Worm (Caenorhabditis elegans) whole organism, L4 larva: ENCODE measurements around the gene clec-82.
A peak's percentile ranks its signal among the peaks of the same experiment; 100 is the strongest.
"Not testable (repeated sequence)": the region's sequence is repeated elsewhere in the genome, so short reads cannot be mapped to it uniquely, and the experiment has no call there.

Source experiments
- ZK546.5 ChIP-seq, 2 experiments: sonication (generic microtip); optimal IDR thresholded peaks; 2 replicates each; lab custom pipeline; 2017; ENCODE audit warnings: missing biosample characterization in 2 of 2, missing genetic modification characterization in 2 of 2
- ceh-82 ChIP-seq: sonication (generic microtip); optimal IDR thresholded peaks from 2 replicates; lab custom pipeline; 2017; ENCODE audit warnings: missing biosample characterization, missing genetic modification characterization
- dmd-6 ChIP-seq: fragments of 200-800 bp; sonication (Bioruptor generic); IDR thresholded peaks from 2 replicates; pipeline ENCODE4 v1.3.6; 2022; ENCODE audit warnings: missing genetic modification reagents, missing genetic modification characterization, missing compliant biosample characterization
- duxl-1 ChIP-seq: sonication (generic microtip); optimal IDR thresholded peaks from 2 replicates; lab custom pipeline; 2016; ENCODE audit warnings: mild to moderate bottlenecking, missing genetic modification characterization, moderate library complexity, missing compliant biosample characterization; ENCODE audit not compliant: poor library complexity
- fos-1 ChIP-seq: fragments of 150-350 bp; optimal IDR thresholded peaks from 2 replicates; lab custom pipeline; 2014; ENCODE audit warnings: missing biosample characterization, missing genetic modification characterization
- lsy-2 ChIP-seq, 2 experiments: fragments of 150-350 bp in 1 of 2; sonication (generic microtip) in 1 of 2; optimal IDR thresholded peaks; 2 replicates each; lab custom pipeline; 2014 to 2017; ENCODE audit warnings: missing biosample characterization in 2 of 2, missing genetic modification characterization in 2 of 2
- nhr-11 ChIP-seq: fragments of 150-350 bp; optimal IDR thresholded peaks from 2 replicates; lab custom pipeline; 2014; ENCODE audit warnings: missing biosample characterization, missing genetic modification characterization
- nhr-111 ChIP-seq: fragments of 200-800 bp; sonication (Bioruptor generic); optimal IDR thresholded peaks from 2 replicates; lab custom pipeline; 2018; ENCODE audit warnings: mild to moderate bottlenecking, missing genetic modification characterization, missing compliant biosample characterization
- nhr-77 ChIP-seq: fragments of 150-350 bp; optimal IDR thresholded peaks from 2 replicates; lab custom pipeline; 2014; ENCODE audit warnings: missing biosample characterization, missing genetic modification characterization
- pha-4 ChIP-seq, 2 experiments: fragments of 150-350 bp in 1 of 2; fragments of 200-800 bp in 1 of 2; sonication (Bioruptor generic) in 1 of 2; IDR thresholded peaks in 1 of 2; optimal IDR thresholded peaks in 1 of 2; 2 replicates each; pipeline versions ENCODE4 v1.3.6 to Lab custom; 2014 to 2022; ENCODE audit warnings: missing genetic modification characterization in 2 of 2, missing genetic modification reagents in 2 of 2, missing biosample characterization in 1 of 2, missing compliant biosample characterization in 1 of 2
- unc-39 ChIP-seq: sonication (generic microtip); optimal IDR thresholded peaks from 2 replicates; lab custom pipeline; 2017; ENCODE audit warnings: missing biosample characterization, missing genetic modification characterization
- unc-62 ChIP-seq, 3 experiments: fragments of 150-350 bp in 1 of 3; sonication (generic microtip); optimal IDR thresholded peaks in 2 of 3; peaks in 1 of 3; 1 replicate in 1 of 3; 2 replicates in 2 of 3; lab custom pipeline; 2014 to 2017; ENCODE audit warnings: missing biosample characterization in 3 of 3, missing genetic modification characterization in 3 of 3, missing genetic modification reagents in 3 of 3, missing genotype in 1 of 3
- zag-1 ChIP-seq: fragments of 150-350 bp; optimal IDR thresholded peaks from 2 replicates; lab custom pipeline; 2014; ENCODE audit warnings: missing biosample characterization, missing genetic modification characterization
- zip-11 ChIP-seq: fragments of 200-800 bp; sonication (Bioruptor generic); IDR thresholded peaks from 2 replicates; pipeline ENCODE4 v1.3.6; 2022; ENCODE audit warnings: missing genetic modification characterization, missing compliant biosample characterization

- not testable (repeated sequence) for TF ChIP-seq zag-1; dmd-6 (GFP tag; lab: Robert Waterston, UW); zip-11 (GFP tag; lab: Robert Waterston, UW); nhr-11 (tag; lab: Kevin White, UChicago); unc-39 (tag; lab: Kevin White, UChicago); nhr-111 (GFP tag; lab: Kevin White, UChicago); ZK546.5 (tag; optimal IDR thresholded peaks at IDR 0.05; lab: Kevin White, UChicago); pha-4 (GFP tag; IDR thresholded peaks at IDR 0.05; lab: Robert Waterston, UW); pha-4 (tag; optimal IDR thresholded peaks at IDR 0.05; lab: Kevin White, UChicago); nhr-77 (tag; lab: Kevin White, UChicago); ceh-82 (tag; lab: Kevin White, UChicago); fos-1; lsy-2 (tag; optimal IDR thresholded peaks at IDR 0.05; lab: Kevin White, UChicago); duxl-1; unc-62 (tag; optimal IDR thresholded peaks at IDR 0.05; lab: Kevin White, UChicago)
- TF ChIP-seq unc-62 (GFP tag; optimal IDR thresholded peaks at IDR 0.05 in 1 of 2; lab: Kevin White, UChicago) = peak in 1 of 2 experiments; percentile 93
These were observed 48.7 kb downstream of the clec-82 start for ce11 chrIV:2884134-2884533.
